Worm (Caenorhabditis elegans) whole organism, L1 larva: ENCODE results near the gene F55A4.13.

Source experiments
- F16B12.6 ChIP-seq: fragments of 150-350 bp; optimal IDR thresholded peaks from 2 replicates; lab custom pipeline; 2014; ENCODE audit warnings: missing biosample characterization, missing genetic modification characterization
- alr-1 ChIP-seq: fragments of 200-800 bp; sonication (Bioruptor generic); optimal IDR thresholded peaks from 2 replicates; lab custom pipeline; 2018; ENCODE audit warnings: borderline replicate concordance, mild to moderate bottlenecking, missing genetic modification characterization, missing compliant biosample characterization
- aly-2 ChIP-seq: fragments of 150-350 bp; optimal IDR thresholded peaks from 2 replicates; lab custom pipeline; 2014; ENCODE audit warnings: missing biosample characterization, missing genetic modification characterization
- blmp-1 ChIP-seq: fragments of 150-350 bp; optimal IDR thresholded peaks from 2 replicates; lab custom pipeline; 2014; ENCODE audit warnings: missing biosample characterization, missing genetic modification characterization
- ceh-8 ChIP-seq: fragments of 200-800 bp; sonication (Bioruptor generic); optimal IDR thresholded peaks from 2 replicates; lab custom pipeline; 2018; ENCODE audit warnings: mild to moderate bottlenecking, missing genetic modification characterization, moderate library complexity, missing compliant biosample characterization
- ceh-90 ChIP-seq: sonication (generic microtip); optimal IDR thresholded peaks from 2 replicates; lab custom pipeline; 2016; ENCODE audit warnings: missing genetic modification characterization, missing compliant biosample characterization
- dsc-1 ChIP-seq: sonication (generic microtip); optimal IDR thresholded peaks from 2 replicates; lab custom pipeline; 2016; ENCODE audit warnings: mild to moderate bottlenecking, missing genetic modification characterization, missing compliant biosample characterization
- efl-1 ChIP-seq, 4 experiments: fragments of 150-350 bp; optimal IDR thresholded peaks in 3 of 4; peaks in 1 of 4; 1 replicate in 1 of 4; 2 replicates in 3 of 4; lab custom pipeline; 2014; ENCODE audit warnings: missing biosample characterization in 2 of 4, missing genetic modification characterization in 2 of 4, missing genetic modification reagents in 2 of 4
- efl-3 ChIP-seq: fragments of 200-800 bp; sonication (Bioruptor generic); optimal IDR thresholded peaks from 2 replicates; lab custom pipeline; 2018; ENCODE audit warnings: mild to moderate bottlenecking, missing genetic modification characterization, missing compliant biosample characterization
- egl-13 ChIP-seq: sonication (generic microtip); optimal IDR thresholded peaks from 2 replicates; lab custom pipeline; 2016; ENCODE audit warnings: missing genotype, missing genetic modification reagents, missing genetic modification characterization, missing compliant biosample characterization
- fkh-10 ChIP-seq: sonication (generic microtip); optimal IDR thresholded peaks from 2 replicates; lab custom pipeline; 2017; ENCODE audit warnings: missing biosample characterization, missing genetic modification reagents, missing genetic modification characterization
- fkh-4 ChIP-seq: sonication (generic microtip); optimal IDR thresholded peaks from 2 replicates; lab custom pipeline; 2016; ENCODE audit warnings: missing compliant biosample characterization, missing genetic modification characterization, borderline replicate concordance
- fkh-8 ChIP-seq: sonication (generic microtip); optimal IDR thresholded peaks from 2 replicates; lab custom pipeline; 2016; ENCODE audit warnings: mild to moderate bottlenecking, missing genetic modification characterization, missing compliant biosample characterization
- jun-1 ChIP-seq: fragments of 150-350 bp; optimal IDR thresholded peaks from 2 replicates; lab custom pipeline; 2014; ENCODE audit warnings: missing biosample characterization, missing genetic modification reagents, missing genetic modification characterization
- lin-14 ChIP-seq: fragments of 200-800 bp; sonication (Bioruptor generic); optimal IDR thresholded peaks from 2 replicates; lab custom pipeline; 2018; ENCODE audit warnings: mild to moderate bottlenecking, missing genetic modification characterization, moderate library complexity, missing compliant biosample characterization
- lin-35 ChIP-seq, 2 experiments: fragments of 150-350 bp; optimal IDR thresholded peaks; 2 replicates each; lab custom pipeline; 2014; ENCODE audit warnings: missing biosample characterization in 2 of 2, missing genetic modification characterization in 2 of 2, missing genetic modification reagents in 2 of 2
- lin-39 ChIP-seq: fragments of 150-350 bp; optimal IDR thresholded peaks from 2 replicates; lab custom pipeline; 2014; ENCODE audit warnings: missing biosample characterization, missing genetic modification reagents, missing genetic modification characterization
- lsy-2 ChIP-seq, 2 experiments: fragments of 150-350 bp; optimal IDR thresholded peaks; 2 replicates each; lab custom pipeline; 2014; ENCODE audit warnings: missing biosample characterization in 2 of 2, missing genetic modification characterization in 2 of 2
- mef-2 ChIP-seq: fragments of 150-350 bp; optimal IDR thresholded peaks from 2 replicates; lab custom pipeline; 2014; ENCODE audit warnings: missing biosample characterization, missing genetic modification characterization
- mep-1 ChIP-seq: fragments of 150-350 bp; optimal IDR thresholded peaks from 2 replicates; lab custom pipeline; 2014; ENCODE audit warnings: missing biosample characterization, missing genetic modification characterization
- nhr-19 ChIP-seq: fragments of 200-800 bp; sonication (Bioruptor generic); conservative IDR thresholded peaks from 2 replicates; pipeline ENCODE4 v1.3.6; 2022; ENCODE audit warnings: missing genetic modification characterization, missing compliant biosample characterization
- nhr-20 ChIP-seq: sonication (generic microtip); optimal IDR thresholded peaks from 2 replicates; lab custom pipeline; 2016; ENCODE audit warnings: mild to moderate bottlenecking, missing genetic modification characterization, missing compliant biosample characterization
- nhr-28 ChIP-seq: fragments of 150-350 bp; optimal IDR thresholded peaks from 2 replicates; lab custom pipeline; 2014; ENCODE audit warnings: missing biosample characterization, missing genetic modification characterization
- nhr-47 ChIP-seq: sonication (generic microtip); optimal IDR thresholded peaks from 2 replicates; lab custom pipeline; 2016; ENCODE audit warnings: mild to moderate bottlenecking, missing genetic modification characterization, moderate library complexity, missing compliant biosample characterization
- nhr-71 ChIP-seq: sonication (generic microtip); optimal IDR thresholded peaks from 2 replicates; lab custom pipeline; 2016; ENCODE audit warnings: mild to moderate bottlenecking, missing genetic modification characterization, moderate library complexity, missing compliant biosample characterization
- nhr-84 ChIP-seq: sonication (generic microtip); optimal IDR thresholded peaks from 2 replicates; lab custom pipeline; 2017; ENCODE audit warnings: missing biosample characterization, missing genetic modification characterization
- nhr-85 ChIP-seq: sonication (generic microtip); peaks from one replicate; lab custom pipeline; 2016; ENCODE audit warnings: missing genetic modification characterization, inconsistent platforms, missing compliant biosample characterization
- pag-3 ChIP-seq: sonication (generic microtip); optimal IDR thresholded peaks from 2 replicates; lab custom pipeline; 2017; ENCODE audit warnings: missing genetic modification characterization, mild to moderate bottlenecking, missing compliant biosample characterization, antibody characterized with exemption, borderline replicate concordance; ENCODE audit not compliant: insufficient read depth
- pax-3 ChIP-seq: fragments of 200-800 bp; sonication (Bioruptor generic); optimal IDR thresholded peaks from 2 replicates; lab custom pipeline; 2018; ENCODE audit warnings: mild to moderate bottlenecking, missing genetic modification characterization, moderate library complexity, missing compliant biosample characterization
- rnt-1 ChIP-seq: sonication (generic microtip); optimal IDR thresholded peaks from 2 replicates; lab custom pipeline; 2016; ENCODE audit warnings: mild to moderate bottlenecking, missing genetic modification characterization, moderate library complexity, missing compliant biosample characterization
- skn-1 ChIP-seq: fragments of 150-350 bp; optimal IDR thresholded peaks from 2 replicates; lab custom pipeline; 2014; ENCODE audit warnings: missing biosample characterization, missing genetic modification characterization
- snpc-4 ChIP-seq: fragments of 150-350 bp; optimal IDR thresholded peaks from 2 replicates; lab custom pipeline; 2014; ENCODE audit warnings: missing biosample characterization, missing genetic modification characterization
- snu-23 ChIP-seq: sonication (generic microtip); optimal IDR thresholded peaks from 2 replicates; lab custom pipeline; 2016; ENCODE audit warnings: missing genetic modification characterization, missing compliant biosample characterization
- swsn-7 ChIP-seq: sonication (generic microtip); optimal IDR thresholded peaks from 2 replicates; lab custom pipeline; 2016; ENCODE audit warnings: missing genetic modification characterization, missing compliant biosample characterization
- tbx-2 ChIP-seq: sonication (generic microtip); optimal IDR thresholded peaks from 2 replicates; lab custom pipeline; 2016; ENCODE audit warnings: missing genetic modification characterization, missing compliant biosample characterization
- unc-98 ChIP-seq: fragments of 200-800 bp; sonication (Bioruptor generic); IDR thresholded peaks from 2 replicates; pipeline ENCODE4 v1.3.6; 2022; ENCODE audit warnings: missing genetic modification characterization, missing compliant biosample characterization
- vab-15 ChIP-seq: sonication (generic microtip); optimal IDR thresholded peaks from 2 replicates; lab custom pipeline; 2017; ENCODE audit warnings: missing genotype, mild to moderate bottlenecking, missing genetic modification characterization, missing compliant biosample characterization
- xbp-1 ChIP-seq: sonication (generic microtip); optimal IDR thresholded peaks from 2 replicates; lab custom pipeline; 2016; ENCODE audit warnings: missing genetic modification characterization, missing compliant biosample characterization
- ztf-4 ChIP-seq: fragments of 150-350 bp; optimal IDR thresholded peaks from 2 replicates; lab custom pipeline; 2014; ENCODE audit warnings: missing biosample characterization, missing genetic modification characterization

Gene F55A4.13

ce11 chrX:1052960-1053359 lies 35.6 kb upstream of the F55A4.13 start:
- TF ChIP-seq ceh-90 (tag; lab: Kevin White, UChicago) (no peak), jun-1 (no peak), F16B12.6 (no peak), dsc-1 (tag; lab: Kevin White, UChicago) (peak; percentile 99), aly-2 (tag; lab: Kevin White, UChicago) (no peak), snu-23 (GFP tag; lab: Kevin White, UChicago) (no peak), lin-14 (GFP tag; lab: Kevin White, UChicago) (peak; percentile 20), ceh-8 (GFP tag; lab: Kevin White, UChicago) (no peak), lin-39 (tag; lab: Kevin White, UChicago) (no peak), pax-3 (tag; lab: Kevin White, UChicago) (no peak), lin-35 (GFP tag; optimal IDR thresholded peaks at IDR 0.05; lab: Kevin White, UChicago) (no peak), rnt-1 (peak; percentile 28), fkh-4 (tag; lab: Kevin White, UChicago) (peak; percentile 94), nhr-84 (no peak), efl-1 (optimal IDR thresholded peaks at IDR 0.05; lab: Kevin White, UChicago) (no peak), efl-1 (GFP tag; optimal IDR thresholded peaks at IDR 0.05 in 1 of 2; lab: Kevin White, UChicago) (no peak)
- TF ChIP-seq, all 84 proteins: peak for 4

ce11 chrX:1051041-1051440 lies 33.7 kb upstream of the F55A4.13 start:
- TF ChIP-seq nhr-19 (GFP tag; lab: Robert Waterston, UW) (0 out of 2 replicates have a peak, but pooled peaks have one; percentile 36), alr-1 (tag; lab: Kevin White, UChicago) (no peak), nhr-85 (tag; lab: Kevin White, UChicago) (no peak), mef-2 (peak; percentile 30), nhr-28 (tag; lab: Kevin White, UChicago) (no peak), nhr-71 (tag; lab: Kevin White, UChicago) (peak; percentile 86), dsc-1 (tag; lab: Kevin White, UChicago) (peak; percentile 80), efl-3 (no peak), lin-14 (GFP tag; lab: Kevin White, UChicago) (peak; percentile 80), xbp-1 (tag; lab: Kevin White, UChicago) (peak; percentile 26), lsy-2 (tag; optimal IDR thresholded peaks at IDR 0.05; lab: Kevin White, UChicago) (peak; percentile 31 to 34), blmp-1 (tag; lab: Kevin White, UChicago) (no peak), vab-15 (tag; lab: Kevin White, UChicago) (no peak), mep-1 (tag; lab: Kevin White, UChicago) (peak; percentile 19), pag-3 (tag; lab: Kevin White, UChicago) (peak; percentile 83), fkh-10 (GFP tag; lab: Kevin White, UChicago) (no peak), fkh-8 (tag; lab: Kevin White, UChicago) (peak; percentile 56), swsn-7 (tag; lab: Kevin White, UChicago) (peak; percentile 39), nhr-20 (peak; percentile 54), nhr-47 (tag; lab: Kevin White, UChicago) (peak; percentile 49), unc-98 (GFP tag; lab: Robert Waterston, UW) (no peak), tbx-2 (tag; lab: Kevin White, UChicago) (peak; percentile 42), ztf-4 (no peak), snu-23 (GFP tag; lab: Kevin White, UChicago) (peak; percentile 48), skn-1 (tag; lab: Kevin White, UChicago) (peak; percentile 54), rnt-1 (peak; percentile 79), lin-39 (tag; lab: Kevin White, UChicago) (peak; percentile 61), snpc-4 (tag; lab: Kevin White, UChicago) (no peak), fkh-4 (tag; lab: Kevin White, UChicago) (no peak), egl-13 (tag; lab: Kevin White, UChicago) (no peak)
